In genomic region chrX:2071392-2072001, ce11 we compare ENCODE assay signal across 1 worm cellular context.
TF ChIP-seq lines count a peak whose summit lies in the region.

No protein-coding gene starts in this region.

TF ChIP-seq in whole organism, L4 larva, 104 proteins besides CTCF, POLR2A, EP300 and RAD21 (continued from another document):
- TF ChIP-seq spr-1 (tag; optimal IDR thresholded peaks at IDR 0.05; lab: Kevin White, UChicago) (no peak), nhr-42 (GFP tag; IDR thresholded peaks at IDR 0.05; lab: Robert Waterston, UW) (peak; percentile 63; the same call in 1 of the 2 replicates), madf-5 (GFP tag; IDR thresholded peaks at IDR 0.05; lab: Robert Waterston, UW) (no peak), unc-62 (GFP tag; optimal IDR thresholded peaks at IDR 0.05 in 1 of 2; lab: Kevin White, UChicago) (no peak), unc-62 (tag; optimal IDR thresholded peaks at IDR 0.05; lab: Kevin White, UChicago) (no peak), daf-12 (tag; optimal IDR thresholded peaks at IDR 0.05; lab: Kevin White, UChicago) (no peak)
